Worm (Caenorhabditis elegans) whole organism, mixed stage, embryonic: Measurements from ENCODE around the gene dod-17.

ENCODE experiments used
- ceh-43 ChIP-seq: fragments of 200-800 bp; sonication (Bioruptor generic); optimal IDR thresholded peaks from 2 replicates; lab custom pipeline; 2018; ENCODE audit warnings: mild to moderate bottlenecking, missing genetic modification characterization, moderate library complexity, missing compliant biosample characterization
- ces-1 ChIP-seq: fragments of 150-350 bp; optimal IDR thresholded peaks from 2 replicates; lab custom pipeline; 2014; ENCODE audit warnings: missing biosample characterization, missing genetic modification reagents, missing genetic modification characterization
- flh-1 ChIP-seq: fragments of 200-800 bp; sonication (Bioruptor generic); optimal IDR thresholded peaks from 2 replicates; lab custom pipeline; 2018; ENCODE audit warnings: mild to moderate bottlenecking, missing genetic modification characterization, moderate library complexity, missing compliant biosample characterization
- lsy-2 ChIP-seq: fragments of 150-350 bp; optimal IDR thresholded peaks from 2 replicates; lab custom pipeline; 2014; ENCODE audit warnings: missing biosample characterization, missing genetic modification characterization
- mep-1 ChIP-seq: fragments of 150-350 bp; optimal IDR thresholded peaks from 2 replicates; lab custom pipeline; 2017; ENCODE audit warnings: missing biosample characterization, missing genetic modification reagents, missing genetic modification characterization, inconsistent platforms
- mls-2 ChIP-seq: sonication (generic microtip); optimal IDR thresholded peaks from 2 replicates; lab custom pipeline; 2016; ENCODE audit warnings: mild to moderate bottlenecking, missing genetic modification characterization, moderate library complexity, missing compliant biosample characterization
- nhr-237 ChIP-seq: fragments of 150-350 bp; optimal IDR thresholded peaks from 2 replicates; lab custom pipeline; 2014; ENCODE audit warnings: missing biosample characterization, missing genetic modification characterization
- nhr-76 ChIP-seq: sonication (generic microtip); optimal IDR thresholded peaks from 2 replicates; lab custom pipeline; 2017; ENCODE audit warnings: missing biosample characterization, missing genetic modification characterization
- sem-2 ChIP-seq: fragments of 200-800 bp; sonication (Bioruptor generic); optimal IDR thresholded peaks from 2 replicates; lab custom pipeline; 2018; ENCODE audit warnings: mild to moderate bottlenecking, missing genetic modification characterization, missing compliant biosample characterization
- unc-62 ChIP-seq: fragments of 150-350 bp; optimal IDR thresholded peaks from 2 replicates; lab custom pipeline; 2014; ENCODE audit warnings: missing biosample characterization, missing genetic modification reagents, missing genetic modification characterization

DNA sequence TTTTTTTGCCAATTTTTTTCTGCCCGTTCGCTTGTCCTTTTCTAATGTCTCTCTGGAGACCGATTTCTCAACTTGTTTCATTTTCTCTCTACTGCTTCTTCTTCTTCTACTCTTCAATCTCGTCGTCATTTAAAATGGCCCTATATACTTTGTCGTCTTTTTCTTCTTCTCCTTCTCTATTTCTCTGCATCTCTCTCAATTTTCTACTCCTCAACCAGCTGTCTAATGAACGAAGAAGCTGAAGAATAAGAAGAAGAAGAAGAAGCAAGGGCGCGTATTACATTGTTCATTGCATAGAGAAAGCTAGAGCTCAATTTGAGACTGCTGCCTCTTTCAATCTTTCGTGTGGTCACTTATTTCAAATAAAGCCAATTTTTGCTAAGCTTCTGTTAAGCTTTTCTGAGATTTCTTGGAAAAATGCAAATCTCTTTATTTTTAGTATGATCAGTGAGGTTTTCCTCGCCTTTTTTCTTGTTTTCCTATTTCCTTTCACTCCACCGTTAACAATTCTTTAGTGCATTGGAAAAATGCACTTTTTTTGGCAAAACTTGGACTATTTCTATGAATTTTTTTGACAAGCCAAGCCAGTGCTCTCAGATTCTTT, 39.8 kb downstream of the dod-17 start:
- TF ChIP-seq unc-62 (peak; percentile 21), sem-2 (GFP tag; lab: Kevin White, UChicago) (no peak), mep-1 (tag; lab: Kevin White, UChicago) (no peak), flh-1 (GFP tag; lab: Kevin White, UChicago) (no peak), nhr-76 (tag; lab: Kevin White, UChicago) (no peak), ceh-43 (GFP tag; lab: Kevin White, UChicago) (no peak), lsy-2 (tag; lab: Kevin White, UChicago) (no peak), ces-1 (GFP tag; lab: Kevin White, UChicago) (peak; percentile 92), nhr-237 (tag; lab: Kevin White, UChicago) (no peak), mls-2 (no peak)
